Worm (Caenorhabditis elegans): ENCODE measurements around the gene clec-83.

Gene clec-83

ce11 chrIV:2855056-2855752, 13.9 kb upstream of the clec-83 start:
- no peak for TF ChIP-seq F33H1.4 (GFP tag; IDR thresholded peaks at IDR 0.05)
- TF ChIP-seq unc-130 (GFP tag; optimal IDR thresholded peaks at IDR 0.05), result no peak
- no peak for TF ChIP-seq Y95B8A.8 (GFP tag; IDR thresholded peaks at IDR 0.05)
- no peak for TF ChIP-seq F57A8.1 (GFP tag; optimal IDR thresholded peaks at IDR 0.05)
- peak; percentile 79 for TF ChIP-seq nhr-80 (tag; optimal IDR thresholded peaks at IDR 0.05)
- TF ChIP-seq zfh-2 (GFP tag; conservative IDR thresholded peaks at IDR 0.05), result peak; percentile 66
- no peak for TF ChIP-seq chd-7 (tag; optimal IDR thresholded peaks at IDR 0.05)
- peak; percentile 2 for TF ChIP-seq atf-7 (tag; optimal IDR thresholded peaks at IDR 0.05)
- no peak for TF ChIP-seq pha-4 (tag; optimal IDR thresholded peaks at IDR 0.05)
- no peak for TF ChIP-seq egl-44 (GFP tag; IDR thresholded peaks at IDR 0.05)
- no peak for TF ChIP-seq cebp-2 (GFP tag; IDR thresholded peaks at IDR 0.05)
- TF ChIP-seq snpc-3.4 (tag; optimal IDR thresholded peaks at IDR 0.05), result no peak
- no peak for TF ChIP-seq pbrm-1 (GFP tag; IDR thresholded peaks at IDR 0.05)
- TF ChIP-seq ets-4 (GFP tag; optimal IDR thresholded peaks at IDR 0.05), result no peak
- no peak for TF ChIP-seq rpc-1 (optimal IDR thresholded peaks at IDR 0.05)
- no peak for TF ChIP-seq rpc-1 (tag; optimal IDR thresholded peaks at IDR 0.05)
- TF ChIP-seq rcor-1 (GFP tag; IDR thresholded peaks at IDR 0.05), result no peak
- TF ChIP-seq nhr-90 (tag; optimal IDR thresholded peaks at IDR 0.05), result no peak
- no peak for TF ChIP-seq D2030.7 (GFP tag; IDR thresholded peaks at IDR 0.05)
- TF ChIP-seq egrh-3 (GFP tag; IDR thresholded peaks at IDR 0.05), result peak; percentile 28; the same call in 1 of the 2 replicates
- no peak for TF ChIP-seq ZK185.1 (tag; optimal IDR thresholded peaks at IDR 0.05; ENCODE audit: poor library complexity, severe bottlenecking)
- no peak for TF ChIP-seq ama-1 (optimal IDR thresholded peaks at IDR 0.05)
- TF ChIP-seq ama-1 (GFP tag; optimal IDR thresholded peaks at IDR 0.05), result no peak
- peak; percentile 16 for TF ChIP-seq unc-62 (GFP tag; optimal IDR thresholded peaks at IDR 0.05)
- no peak for TF ChIP-seq rec-8 (tag; optimal IDR thresholded peaks at IDR 0.05)
- TF ChIP-seq ceh-91 (GFP tag; IDR thresholded peaks at IDR 0.05), result no peak
- no peak for TF ChIP-seq T26A5.8 (tag; optimal IDR thresholded peaks at IDR 0.05)
- TF ChIP-seq F57C9.4 (tag; optimal IDR thresholded peaks at IDR 0.05), result no peak
- TF ChIP-seq ceh-79 (tag; optimal IDR thresholded peaks at IDR 0.05), result no peak
- TF ChIP-seq snpc-1.1 (tag; optimal IDR thresholded peaks at IDR 0.05; ENCODE audit: insufficient read depth), result no peak
- no peak for TF ChIP-seq sdz-38 (tag; optimal IDR thresholded peaks at IDR 0.05)
- TF ChIP-seq ceh-27 (GFP tag; optimal IDR thresholded peaks at IDR 0.05), result no peak
- no peak for TF ChIP-seq hmg-1.2 (GFP tag; IDR thresholded peaks at IDR 0.05)

ce11 chrIV:2854161-2854560, 12.9 kb upstream of the clec-83 start:
- TF ChIP-seq nhr-80 (tag; optimal IDR thresholded peaks at IDR 0.05) (peak; percentile 67), pha-4 (tag; optimal IDR thresholded peaks at IDR 0.05) (no peak), dox-1 (GFP tag; IDR thresholded peaks at IDR 0.05) (0 out of 2 replicates have a peak, but pooled peaks have one; percentile 13)

ce11 chrIV:2853164-2853563, 11.9 kb upstream of the clec-83 start, which contains the start of gene Y54G2A.49:
Gene Y54G2A.49, minus strand, starts transcription at chrIV:2853264.
- TF ChIP-seq bed-1 (GFP tag; IDR thresholded peaks at IDR 0.05), result no peak
- TF ChIP-seq repo-1 (tag; optimal IDR thresholded peaks at IDR 0.05), result no peak
- TF ChIP-seq cebp-1 (GFP tag; IDR thresholded peaks at IDR 0.05), result no peak
- no peak for TF ChIP-seq cebp-1 (tag; optimal IDR thresholded peaks at IDR 0.05)
- no peak for TF ChIP-seq fkh-3 (tag; optimal IDR thresholded peaks at IDR 0.05)
- TF ChIP-seq hsf-1 (GFP tag; IDR thresholded peaks at IDR 0.05), result no peak
- TF ChIP-seq tbx-9 (tag; optimal IDR thresholded peaks at IDR 0.05; ENCODE audit: borderline replicate concordance), result no peak
- TF ChIP-seq F52B5.7 (tag; optimal IDR thresholded peaks at IDR 0.05), result no peak
- TF ChIP-seq zim-3 (tag; optimal IDR thresholded peaks at IDR 0.05), result no peak
- TF ChIP-seq ztf-28 (GFP tag; IDR thresholded peaks at IDR 0.05), result no peak
- no peak for TF ChIP-seq F57C9.4 (tag; optimal IDR thresholded peaks at IDR 0.05)
